Worm (Caenorhabditis elegans): ENCODE results near the gene daf-2.

- TF ChIP-seq Y79H2A.3 (GFP tag; conservative IDR thresholded peaks at IDR 0.05) (no peak), unc-62 (GFP tag; optimal IDR thresholded peaks at IDR 0.05) (no peak), dpl-1 (GFP tag; optimal IDR thresholded peaks at IDR 0.05) (no peak), tbp1 (GFP tag; optimal IDR thresholded peaks at IDR 0.05) (no peak), F33H1.4 (GFP tag; IDR thresholded peaks at IDR 0.05) (no peak), tlf-1 (GFP tag; optimal IDR thresholded peaks at IDR 0.05) (no peak)
Measured at ce11 chrIII:3033507-3033906, 7.1 kb downstream of the daf-2 start.
